Fruit fly (Drosophila melanogaster) whole organism: ENCODE data around the gene CG14708.

Experiments used
- CG8478 ChIP-seq: fragments of >200 bp; optimal IDR thresholded peaks from 2 replicates; lab custom pipeline; 2018; ENCODE audit warnings: inconsistent platforms
- Dll ChIP-seq: fragments of >200 bp; optimal IDR thresholded peaks from 2 replicates; lab custom pipeline; 2017
- EcR ChIP-seq, 2 experiments: fragments of >200 bp; optimal IDR thresholded peaks; 2 replicates each; lab custom pipeline; 2017; ENCODE audit warnings: missing biosample characterization in 2 of 2, missing genetic modification characterization in 2 of 2, missing genetic modification reagents in 2 of 2
- pan ChIP-seq: fragments of >200 bp; optimal IDR thresholded peaks from 2 replicates; lab custom pipeline; 2017
- psq ChIP-seq: fragments of >200 bp; optimal IDR thresholded peaks from 2 replicates; lab custom pipeline; 2017
- usp ChIP-seq: fragments of >200 bp; optimal IDR thresholded peaks from 2 replicates; lab custom pipeline; 2017; ENCODE audit warnings: missing biosample characterization, missing genetic modification characterization, mixed read lengths

DNA sequence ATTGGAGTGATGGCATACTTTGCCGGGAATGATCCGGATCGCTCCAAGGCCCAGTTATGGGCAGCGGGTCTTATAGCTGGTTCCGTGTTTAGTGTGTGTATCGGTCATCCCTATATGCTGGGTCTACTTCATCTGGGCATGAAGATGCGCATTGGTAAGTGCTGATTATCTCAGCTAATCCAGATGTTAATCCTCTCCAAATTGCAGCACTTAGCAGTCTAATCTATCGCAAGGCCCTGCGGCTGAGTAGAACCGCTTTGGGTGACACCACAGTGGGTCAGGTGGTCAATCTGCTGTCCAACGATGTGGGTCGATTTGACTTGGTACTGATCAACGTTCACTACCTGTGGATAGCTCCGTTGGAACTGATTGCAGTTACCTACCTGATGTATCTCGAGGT is 17.5 kb downstream of the CG14708 start:
- TF ChIP-seq psq (lab: Kevin White, UChicago) (no peak), EcR (GFP tag; optimal IDR thresholded peaks at IDR 0.05; lab: Kevin White, UChicago) (no peak), Dll (lab: Kevin White, UChicago) (no peak), usp (no peak), CG8478 (lab: Kevin White, UChicago) (no peak), pan (lab: Kevin White, UChicago) (no peak)
